Worm (Caenorhabditis elegans) whole organism, early embryonic: ENCODE results near the gene F20D6.8.

ENCODE experiments used
- ama-1 ChIP-seq: fragments of 150-350 bp; optimal IDR thresholded peaks from 2 replicates; lab custom pipeline; 2014
- ceh-13 ChIP-seq: fragments of 200-800 bp; sonication (Bioruptor generic); optimal IDR thresholded peaks from 2 replicates; lab custom pipeline; 2018; ENCODE audit warnings: mild to moderate bottlenecking, missing genetic modification characterization, missing compliant biosample characterization
- flt-1 ChIP-seq: fragments of 200-800 bp; sonication (Bioruptor generic); IDR thresholded peaks from 2 replicates; pipeline ENCODE4 v1.3.6; 2022; ENCODE audit warnings: missing genetic modification characterization, missing compliant biosample characterization
- scrt-1 ChIP-seq: fragments of 200-800 bp; sonication (Bioruptor generic); IDR thresholded peaks from 2 replicates; pipeline ENCODE4 v1.3.6; 2022; ENCODE audit warnings: missing genetic modification characterization, missing compliant biosample characterization
- tbx-11 ChIP-seq: fragments of 200-800 bp; sonication (Bioruptor generic); IDR thresholded peaks from 2 replicates; pipeline ENCODE4 v1.3.6; 2022; ENCODE audit warnings: missing genetic modification characterization, missing compliant biosample characterization

DNA sequence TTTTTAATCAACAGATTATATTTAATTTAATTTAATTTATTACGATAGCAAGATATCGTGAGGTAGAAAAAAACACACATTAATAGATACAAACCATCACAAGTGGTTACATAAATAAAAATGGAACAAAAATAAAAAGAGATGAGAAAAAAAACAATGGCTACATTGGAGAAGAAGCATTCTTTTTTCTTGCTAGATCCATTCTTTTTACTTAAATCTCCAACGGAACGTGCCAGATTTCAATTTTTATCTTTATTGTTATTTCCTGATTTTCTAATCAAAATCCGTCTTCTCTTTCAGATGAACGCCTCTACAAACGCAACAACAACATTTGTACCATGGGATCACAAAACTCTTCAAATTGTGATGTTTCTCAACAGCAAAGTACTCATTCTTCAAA is 24.5 kb downstream of the F20D6.8 start, which contains the start of gene D1014.2:
- no peak for TF ChIP-seq flt-1 (GFP tag; lab: Robert Waterston, UW)
- TF ChIP-seq scrt-1: no peak
- TF ChIP-seq tbx-11 (GFP tag; lab: Robert Waterston, UW): no peak
- TF ChIP-seq ama-1 (lab: Kevin White, UChicago): no peak
- TF ChIP-seq ceh-13: no peak
